Worm (Caenorhabditis elegans): ENCODE data around the gene F36G9.7.

The F36G9.7 gene

ce11 chrV:15965114-15965513 lies 4.4 kb downstream of the F36G9.7 start, which contains the start of gene sri-2:
TSS of gene sri-2 (minus strand) at chrV:15965214.
- no peak for TF ChIP-seq nhr-28 (tag; optimal IDR thresholded peaks at IDR 0.05)

- TF ChIP-seq ama-1 (optimal IDR thresholded peaks at IDR 0.05) (no peak), sea-2 (GFP tag; optimal IDR thresholded peaks at IDR 0.05) (no peak), aly-2 (tag; optimal IDR thresholded peaks at IDR 0.05) (no peak), nhr-12 (tag; optimal IDR thresholded peaks at IDR 0.05) (no peak), nhr-43 (tag; optimal IDR thresholded peaks at IDR 0.05; ENCODE audit: poor library complexity, severe bottlenecking) (no peak), ZK546.5 (tag; optimal IDR thresholded peaks at IDR 0.05) (no peak), nhr-76 (tag; optimal IDR thresholded peaks at IDR 0.05) (no peak), fos-1 (tag; optimal IDR thresholded peaks at IDR 0.05) (no peak), lin-15B (tag; optimal IDR thresholded peaks at IDR 0.05) (no peak), elt-2 (tag; optimal IDR thresholded peaks at IDR 0.05) (no peak), nfya-1 (tag; optimal IDR thresholded peaks at IDR 0.05; ENCODE audit: insufficient read depth) (no peak), ceh-82 (tag; optimal IDR thresholded peaks at IDR 0.05) (no peak), eor-1 (tag; optimal IDR thresholded peaks at IDR 0.05) (no peak)
Observed at ce11 chrV:15959456-15959855, 10.1 kb downstream of the F36G9.7 start.

- TF ChIP-seq nhr-12 (tag; optimal IDR thresholded peaks at IDR 0.05) (no peak), snpc-4 (tag; optimal IDR thresholded peaks at IDR 0.05) (no peak), skn-1 (tag; optimal IDR thresholded peaks at IDR 0.05) (no peak), mml-1 (tag; optimal IDR thresholded peaks at IDR 0.05) (no peak), nhr-43 (tag; optimal IDR thresholded peaks at IDR 0.05; ENCODE audit: poor library complexity, severe bottlenecking) (no peak), nfya-1 (tag; optimal IDR thresholded peaks at IDR 0.05; ENCODE audit: insufficient read depth) (no peak), nhr-237 (tag; optimal IDR thresholded peaks at IDR 0.05) (no peak), mdl-1 (tag; optimal IDR thresholded peaks at IDR 0.05) (no peak), ceh-16 (tag; optimal IDR thresholded peaks at IDR 0.05) (no peak), ztf-11 (tag; optimal IDR thresholded peaks at IDR 0.05) (no peak)
Observed at ce11 chrV:15957098-15957497, 12.5 kb downstream of the F36G9.7 start, which contains the start of gene F36G9.3. TSS of gene F36G9.3 (plus strand) at chrV:15957398.

- TF ChIP-seq unc-62 (GFP tag; optimal IDR thresholded peaks at IDR 0.05) (no peak), nhr-12 (tag; optimal IDR thresholded peaks at IDR 0.05) (no peak), nhr-23 (tag; optimal IDR thresholded peaks at IDR 0.05) (no peak), ztf-4 (tag; optimal IDR thresholded peaks at IDR 0.05) (no peak)
Observed at ce11 chrV:15955497-15955896, 14.1 kb downstream of the F36G9.7 start, which contains the start of gene srh-186. TSS of gene srh-186 (plus strand) at chrV:15955797.

- TF ChIP-seq egl-27 (tag; optimal IDR thresholded peaks at IDR 0.05) (no peak), eor-1 (tag; optimal IDR thresholded peaks at IDR 0.05) (no peak), sea-2 (GFP tag; optimal IDR thresholded peaks at IDR 0.05) (no peak), zag-1 (tag; optimal IDR thresholded peaks at IDR 0.05) (no peak), nfya-1 (tag; optimal IDR thresholded peaks at IDR 0.05; ENCODE audit: insufficient read depth) (no peak), ama-1 (optimal IDR thresholded peaks at IDR 0.05) (no peak), pha-4 (tag; optimal IDR thresholded peaks at IDR 0.05) (no peak), nhr-12 (tag; optimal IDR thresholded peaks at IDR 0.05) (no peak)
Observed at ce11 chrV:15954932-15955331, 14.6 kb downstream of the F36G9.7 start, which contains the start of gene srw-57. TSS of gene srw-57 (minus strand) at chrV:15955032.

ce11 chrV:15952762-15953161 lies 16.8 kb downstream of the F36G9.7 start, which contains the start of gene srw-56:
TSS of gene srw-56 (minus strand) at chrV:15952862.
- TF ChIP-seq nfya-1 (tag; optimal IDR thresholded peaks at IDR 0.05; ENCODE audit: insufficient read depth), result no peak
- no peak for TF ChIP-seq ceh-9 (tag; optimal IDR thresholded peaks at IDR 0.05)
- TF ChIP-seq tbx-2 (tag; optimal IDR thresholded peaks at IDR 0.05), result no peak
- TF ChIP-seq unc-39 (tag; optimal IDR thresholded peaks at IDR 0.05), result no peak
- no peak for TF ChIP-seq elt-1 (tag; optimal IDR thresholded peaks at IDR 0.05)
- TF ChIP-seq lin-39 (tag; optimal IDR thresholded peaks at IDR 0.05), result no peak
- TF ChIP-seq fkh-2 (tag; optimal IDR thresholded peaks at IDR 0.05), result no peak
